Fruit fly (Drosophila melanogaster): ENCODE data around the gene CG12170.
A peak's percentile ranks its signal among the peaks of the same experiment; 100 is the strongest.

The CG12170 gene

DNA sequence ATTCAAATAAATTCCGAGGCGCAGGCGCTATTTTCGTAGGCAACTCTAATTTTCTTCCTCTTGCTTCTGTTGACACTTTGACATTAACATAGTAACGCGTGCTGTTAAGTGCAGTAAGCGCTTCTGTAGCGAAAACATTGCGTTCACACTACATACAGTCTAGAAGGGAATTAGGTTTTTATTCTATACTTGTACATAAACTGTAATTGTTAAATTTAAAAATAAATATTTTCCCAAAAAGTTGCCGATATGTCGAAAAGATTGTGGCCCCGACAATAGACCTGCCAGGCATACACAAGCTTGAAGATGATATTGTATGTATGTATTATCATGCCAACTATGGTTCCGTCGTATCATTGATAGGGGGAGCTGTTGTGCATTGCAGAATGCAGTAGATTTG lies 30.6 kb upstream of the CG12170 start, which contains the start of gene asl (continued):
- peak in 1 of 2 experiments; percentile 65 for TF ChIP-seq Hr78 (GFP tag; optimal IDR thresholded peaks at IDR 0.05)
- no peak for TF ChIP-seq CG3407 (GFP tag; optimal IDR thresholded peaks at IDR 0.05)
- TF ChIP-seq CG4730 (GFP tag; IDR thresholded peaks at IDR 0.05) = 0 out of 2 replicates have a peak, but pooled peaks have one; percentile 6
- no peak for TF ChIP-seq CG1529 (GFP tag; optimal IDR thresholded peaks at IDR 0.05)
- TF ChIP-seq CG5953 (GFP tag; IDR thresholded peaks at IDR 0.05) = peak; percentile 58; the same call in 1 of the 2 replicates
- no peak for TF ChIP-seq HHEX (GFP tag; optimal IDR thresholded peaks at IDR 0.05)
- no peak for TF ChIP-seq org-1 (GFP tag; optimal IDR thresholded peaks at IDR 0.05)
- peak; percentile 79 for TF ChIP-seq CG1603 (tag; optimal IDR thresholded peaks at IDR 0.05)
- TF ChIP-seq hkb (optimal IDR thresholded peaks at IDR 0.05) = no peak
- TF ChIP-seq hkb (GFP tag; IDR thresholded peaks at IDR 0.05) = peak; percentile 26; the same call in 1 of the 2 replicates
- peak; percentile 56 for TF ChIP-seq Camta (GFP tag; optimal IDR thresholded peaks at IDR 0.05)
- no peak for TF ChIP-seq CG3726 (GFP tag; IDR thresholded peaks at IDR 0.05)
- peak; percentile 36 for TF ChIP-seq bab2 (GFP tag; optimal IDR thresholded peaks at IDR 0.05)
- TF ChIP-seq ems (GFP tag; optimal IDR thresholded peaks at IDR 0.05) = peak; percentile 52
- TF ChIP-seq HLH3B (GFP tag; IDR thresholded peaks at IDR 0.05) = no peak
- TF ChIP-seq CG2199 (GFP tag; IDR thresholded peaks at IDR 0.05) = 0 out of 3 replicates have a peak, but pooled peaks have one; percentile 20
- no peak for TF ChIP-seq amos (GFP tag; IDR thresholded peaks at IDR 0.05; ENCODE audit: partially characterized antibody)
- TF ChIP-seq CG7745 (tag; optimal IDR thresholded peaks at IDR 0.05) = no peak
- TF ChIP-seq crp (GFP tag; optimal IDR thresholded peaks at IDR 0.05) = peak in 1 of 2 experiments; percentile 41
- TF ChIP-seq CG34376 (GFP tag; optimal IDR thresholded peaks at IDR 0.05) = peak; percentile 55
- peak; percentile 59 for TF ChIP-seq Lhr (GFP tag; optimal IDR thresholded peaks at IDR 0.05)
- TF ChIP-seq NfI (GFP tag; optimal IDR thresholded peaks at IDR 0.05) = peak; percentile 71
- TF ChIP-seq CG14050 (GFP tag; IDR thresholded peaks at IDR 0.05) = peak; percentile 37; the same call in 1 of the 3 replicates
- TF ChIP-seq CG33557 (GFP tag; optimal IDR thresholded peaks at IDR 0.05) = peak; percentile 42
- TF ChIP-seq wek (GFP tag; optimal IDR thresholded peaks at IDR 0.05) = peak; percentile 50
- TF ChIP-seq CG30020 (tag; optimal IDR thresholded peaks at IDR 0.05) = peak; percentile 94
- TF ChIP-seq fru (optimal IDR thresholded peaks at IDR 0.05) = no peak
- peak; percentile 57 for TF ChIP-seq CG8388 (GFP tag; optimal IDR thresholded peaks at IDR 0.05)
- TF ChIP-seq CG13424 (tag; optimal IDR thresholded peaks at IDR 0.05) = peak; percentile 79
- peak; percentile 44 for TF ChIP-seq Myb (GFP tag; optimal IDR thresholded peaks at IDR 0.05)
- TF ChIP-seq gt (GFP tag; IDR thresholded peaks at IDR 0.05) = no peak
- no peak for TF ChIP-seq salm (tag; optimal IDR thresholded peaks at IDR 0.05)
- TF ChIP-seq CG7271 (tag; optimal IDR thresholded peaks at IDR 0.05) = no peak
- TF ChIP-seq sob (GFP tag; IDR thresholded peaks at IDR 0.05) = peak; percentile 48; the same call in 1 of the 2 replicates
- TF ChIP-seq CG7963 (GFP tag; IDR thresholded peaks at IDR 0.05; ENCODE audit: partially characterized antibody) = no peak
- no peak for TF ChIP-seq slou (GFP tag; optimal IDR thresholded peaks at IDR 0.05)
- peak; percentile 96 for TF ChIP-seq ssp (GFP tag; IDR thresholded peaks at IDR 0.05)
- peak; percentile 18; the same call in 1 of the 3 replicates for TF ChIP-seq croc (GFP tag; conservative IDR thresholded peaks at IDR 0.05)
- TF ChIP-seq zfh2 (GFP tag; optimal IDR thresholded peaks at IDR 0.05) = peak; percentile 51
- no peak for TF ChIP-seq CG14965 (GFP tag; optimal IDR thresholded peaks at IDR 0.05; ENCODE audit: borderline replicate concordance)
- no peak for TF ChIP-seq B-H1 (GFP tag; IDR thresholded peaks at IDR 0.05)
- no peak for TF ChIP-seq CG10321 (GFP tag; IDR thresholded peaks at IDR 0.05)
- TF ChIP-seq GATAe (GFP tag; conservative IDR thresholded peaks at IDR 0.05) = no peak
- TF ChIP-seq CG12236 (GFP tag; optimal IDR thresholded peaks at IDR 0.05) = no peak
- TF ChIP-seq CG14441 (GFP tag; IDR thresholded peaks at IDR 0.05) = peak; percentile 58; the same call in 1 of the 2 replicates
- peak; percentile 55 for TF ChIP-seq NC2β (GFP tag; optimal IDR thresholded peaks at IDR 0.05)
- no peak for TF ChIP-seq CG1832 (GFP tag; optimal IDR thresholded peaks at IDR 0.05)
- no peak for TF ChIP-seq CG11398 (GFP tag; optimal IDR thresholded peaks at IDR 0.05)
- TF ChIP-seq CG6689 (GFP tag; IDR thresholded peaks at IDR 0.05) = peak; percentile 67
- peak; percentile 85 for TF ChIP-seq pzg (GFP tag; optimal IDR thresholded peaks at IDR 0.05)
- no peak for TF ChIP-seq gcm2 (GFP tag; optimal IDR thresholded peaks at IDR 0.05)
